Worm (Caenorhabditis elegans): Measurements from ENCODE around the gene ttr-54.

DNA sequence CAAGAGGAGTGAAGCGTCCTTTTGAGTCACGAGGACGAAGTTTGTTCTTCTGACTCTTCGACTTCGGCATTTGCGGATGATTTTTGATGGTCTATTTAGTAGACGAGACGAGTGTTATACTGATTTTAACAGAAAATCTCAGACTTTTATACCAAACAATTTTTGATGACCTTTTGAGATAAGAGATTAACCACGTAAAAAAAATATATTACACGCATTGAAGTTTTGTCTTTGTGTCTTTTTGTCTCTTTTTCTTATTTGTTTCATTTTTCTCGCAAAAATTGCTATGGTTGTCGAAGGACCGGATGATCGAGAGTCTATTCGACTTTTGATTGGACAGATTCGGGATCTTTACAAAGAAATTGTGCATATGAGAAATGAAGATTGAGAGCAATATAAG lies 44.1 kb upstream of the ttr-54 start, which contains the start of gene spch-1:
- no peak for TF ChIP-seq elt-1 (tag; optimal IDR thresholded peaks at IDR 0.05)
- no peak for TF ChIP-seq nhr-11 (tag; optimal IDR thresholded peaks at IDR 0.05)
- TF ChIP-seq ztf-11 (tag; optimal IDR thresholded peaks at IDR 0.05): no peak
- TF ChIP-seq unc-62 (GFP tag; optimal IDR thresholded peaks at IDR 0.05): no peak
- no peak for TF ChIP-seq nhr-76 (tag; optimal IDR thresholded peaks at IDR 0.05)
